Worm (Caenorhabditis elegans) whole organism, L4 larva: Measurements from ENCODE around the gene K10B3.5.
A peak's percentile ranks its signal among the peaks of the same experiment; 100 is the strongest.
"Not testable (repeated sequence)": the region's sequence is repeated elsewhere in the genome, so short reads cannot be mapped to it uniquely, and the experiment has no call there.

Source experiments
- D1046.2 ChIP-seq: fragments of 200-800 bp; sonication (Bioruptor generic); IDR thresholded peaks from 2 replicates; pipeline ENCODE4 v1.3.6; 2022; ENCODE audit warnings: missing genetic modification characterization, missing compliant biosample characterization
- F49E8.2 ChIP-seq: sonication (generic microtip); optimal IDR thresholded peaks from 2 replicates; lab custom pipeline; 2016; ENCODE audit warnings: missing compliant biosample characterization, mild to moderate bottlenecking, missing genetic modification characterization, borderline replicate concordance
- R02D3.7 ChIP-seq: fragments of 150-350 bp; sonication (generic microtip); optimal IDR thresholded peaks from 3 replicates; lab custom pipeline; 2014; ENCODE audit warnings: missing biosample characterization, missing genetic modification characterization
- T26A8.4 ChIP-seq: fragments of 200-800 bp; sonication (Bioruptor generic); IDR thresholded peaks from 2 replicates; pipeline ENCODE4 v1.3.6; 2022; ENCODE audit warnings: missing genetic modification characterization, missing compliant biosample characterization
- ama-1 ChIP-seq: fragments of 150-350 bp; optimal IDR thresholded peaks from 2 replicates; lab custom pipeline; 2014; ENCODE audit warnings: inconsistent platforms, mixed read lengths
- ceh-20 ChIP-seq: fragments of 200-800 bp; sonication (Bioruptor generic); IDR thresholded peaks from 2 replicates; pipeline ENCODE4 v1.3.6; 2022; ENCODE audit warnings: missing genetic modification reagents, missing genetic modification characterization, missing compliant biosample characterization
- ceh-32 ChIP-seq: sonication (generic microtip); optimal IDR thresholded peaks from 2 replicates; lab custom pipeline; 2016; ENCODE audit warnings: mild to moderate bottlenecking, missing genetic modification characterization, missing compliant biosample characterization; ENCODE audit not compliant: poor library complexity
- ceh-44 ChIP-seq: fragments of 200-800 bp; sonication (Bioruptor generic); IDR thresholded peaks from 2 replicates; pipeline ENCODE4 v1.3.6; 2022; ENCODE audit warnings: missing genetic modification reagents, missing genetic modification characterization, missing compliant biosample characterization
- ceh-82 ChIP-seq: sonication (generic microtip); optimal IDR thresholded peaks from 2 replicates; lab custom pipeline; 2017; ENCODE audit warnings: missing biosample characterization, missing genetic modification characterization
- ctbp-1 ChIP-seq: fragments of 200-800 bp; sonication (Bioruptor generic); IDR thresholded peaks from 2 replicates; pipeline ENCODE4 v1.3.6; 2022; ENCODE audit warnings: missing genetic modification reagents, missing genetic modification characterization, missing compliant biosample characterization
- daf-16 ChIP-seq, 3 experiments: sonication (generic microtip); optimal IDR thresholded peaks; 2 replicates each; lab custom pipeline; 2016 to 2017; ENCODE audit warnings: missing genetic modification characterization in 3 of 3, missing genetic modification reagents in 3 of 3, mild to moderate bottlenecking in 2 of 3, missing compliant biosample characterization in 2 of 3, missing biosample characterization in 1 of 3, moderate library complexity in 1 of 3
- daf-19 ChIP-seq: fragments of 200-800 bp; sonication (Bioruptor generic); conservative IDR thresholded peaks from 2 replicates; pipeline ENCODE4 v1.3.6; 2022; ENCODE audit warnings: missing genetic modification characterization, missing compliant biosample characterization
- dmd-6 ChIP-seq: fragments of 200-800 bp; sonication (Bioruptor generic); IDR thresholded peaks from 2 replicates; pipeline ENCODE4 v1.3.6; 2022; ENCODE audit warnings: missing genetic modification reagents, missing genetic modification characterization, missing compliant biosample characterization
- dmd-8 ChIP-seq: fragments of 200-800 bp; sonication (Bioruptor generic); IDR thresholded peaks from 2 replicates; pipeline ENCODE4 v1.3.6; 2022; ENCODE audit warnings: missing genetic modification characterization, missing compliant biosample characterization
- dmd-9 ChIP-seq: fragments of 200-800 bp; sonication (Bioruptor generic); IDR thresholded peaks from 2 replicates; pipeline ENCODE4 v1.3.6; 2022; ENCODE audit warnings: missing genetic modification reagents, missing genetic modification characterization, missing compliant biosample characterization
- dpl-1 ChIP-seq: fragments of 150-350 bp; optimal IDR thresholded peaks from 2 replicates; lab custom pipeline; 2014; ENCODE audit warnings: missing biosample characterization, missing genetic modification reagents, missing genetic modification characterization
- duxl-1 ChIP-seq: sonication (generic microtip); optimal IDR thresholded peaks from 2 replicates; lab custom pipeline; 2016; ENCODE audit warnings: mild to moderate bottlenecking, missing genetic modification characterization, moderate library complexity, missing compliant biosample characterization; ENCODE audit not compliant: poor library complexity
- dve-1 ChIP-seq: sonication (generic microtip); optimal IDR thresholded peaks from 2 replicates; lab custom pipeline; 2017; ENCODE audit warnings: antibody characterized with exemption, mild to moderate bottlenecking, missing genetic modification characterization, missing compliant biosample characterization; ENCODE audit not compliant: insufficient read depth
- egl-43 ChIP-seq: fragments of 200-800 bp; sonication (Bioruptor generic); IDR thresholded peaks from 2 replicates; pipeline ENCODE4 v1.3.6; 2022; ENCODE audit warnings: missing genetic modification reagents, missing genetic modification characterization, missing compliant biosample characterization
- hlh-30 ChIP-seq: sonication (generic microtip); optimal IDR thresholded peaks from 2 replicates; lab custom pipeline; 2017; ENCODE audit warnings: antibody characterized with exemption, mild to moderate bottlenecking, missing genetic modification characterization, missing compliant biosample characterization; ENCODE audit not compliant: insufficient read depth
- hmg-1.1 ChIP-seq: fragments of 200-800 bp; sonication (Bioruptor generic); IDR thresholded peaks from 2 replicates; pipeline ENCODE4 v1.3.6; 2022; ENCODE audit warnings: missing genetic modification reagents, missing genetic modification characterization, missing compliant biosample characterization
- lim-7 ChIP-seq: fragments of 200-800 bp; sonication (Bioruptor generic); IDR thresholded peaks from 2 replicates; pipeline ENCODE4 v1.3.6; 2022; ENCODE audit warnings: missing genetic modification characterization, missing compliant biosample characterization
- lin-1 ChIP-seq: fragments of 200-800 bp; sonication (Bioruptor generic); IDR thresholded peaks from 2 replicates; pipeline ENCODE4 v1.3.6; 2022; ENCODE audit warnings: missing genetic modification reagents, missing genetic modification characterization, missing compliant biosample characterization
- lin-13 ChIP-seq: fragments of 150-350 bp; optimal IDR thresholded peaks from 2 replicates; lab custom pipeline; 2014; ENCODE audit warnings: missing biosample characterization, missing genetic modification reagents, missing genetic modification characterization
- lin-29 ChIP-seq: fragments of 200-800 bp; sonication (Bioruptor generic); IDR thresholded peaks from 2 replicates; pipeline ENCODE4 v1.3.6; 2022; ENCODE audit warnings: missing genetic modification reagents, missing genetic modification characterization, missing compliant biosample characterization
- lin-39 ChIP-seq: fragments of 150-350 bp; optimal IDR thresholded peaks from 2 replicates; lab custom pipeline; 2014; ENCODE audit warnings: missing biosample characterization, missing genetic modification reagents, missing genetic modification characterization
- madf-9 ChIP-seq: fragments of 200-800 bp; sonication (Bioruptor generic); conservative IDR thresholded peaks from 2 replicates; pipeline ENCODE4 v1.3.6; 2022; ENCODE audit warnings: missing genetic modification reagents, missing genetic modification characterization, missing compliant biosample characterization
- mep-1 ChIP-seq: fragments of 150-350 bp; sonication (generic microtip); optimal IDR thresholded peaks from 3 replicates; lab custom pipeline; 2014; ENCODE audit warnings: missing biosample characterization, missing genetic modification characterization
- mxl-2 ChIP-seq: fragments of 200-800 bp; sonication (Bioruptor generic); conservative IDR thresholded peaks from 2 replicates; pipeline ENCODE4 v1.3.6; 2022; ENCODE audit warnings: missing genetic modification reagents, missing genetic modification characterization, missing compliant biosample characterization
- nhr-102 ChIP-seq: sonication (generic microtip); optimal IDR thresholded peaks from 2 replicates; lab custom pipeline; 2016; ENCODE audit warnings: mild to moderate bottlenecking, missing genetic modification characterization, moderate library complexity, missing compliant biosample characterization
- nhr-25 ChIP-seq: sonication (generic microtip); optimal IDR thresholded peaks from 2 replicates; lab custom pipeline; 2017; ENCODE audit warnings: missing genetic modification characterization, mild to moderate bottlenecking, missing compliant biosample characterization, antibody characterized with exemption, moderate library complexity, borderline replicate concordance; ENCODE audit not compliant: insufficient read depth
- nhr-48 ChIP-seq: sonication (generic microtip); optimal IDR thresholded peaks from 2 replicates; lab custom pipeline; 2016; ENCODE audit warnings: mild to moderate bottlenecking, missing genetic modification characterization, missing compliant biosample characterization
- nhr-76 ChIP-seq: fragments of 150-350 bp; optimal IDR thresholded peaks from 2 replicates; lab custom pipeline; 2014; ENCODE audit warnings: missing biosample characterization, missing genetic modification characterization
- nhr-77 ChIP-seq: fragments of 150-350 bp; optimal IDR thresholded peaks from 2 replicates; lab custom pipeline; 2014; ENCODE audit warnings: missing biosample characterization, missing genetic modification characterization
- php-3 ChIP-seq: fragments of 200-800 bp; sonication (Bioruptor generic); IDR thresholded peaks from 2 replicates; pipeline ENCODE4 v1.3.6; 2022; ENCODE audit warnings: missing genetic modification reagents, missing genetic modification characterization, missing compliant biosample characterization
- set-16 ChIP-seq: fragments of 200-800 bp; sonication (Bioruptor generic); IDR thresholded peaks from 2 replicates; pipeline ENCODE4 v1.3.6; 2022; ENCODE audit warnings: missing genetic modification reagents, missing genetic modification characterization, missing compliant biosample characterization
- skn-1 ChIP-seq: fragments of 150-350 bp; optimal IDR thresholded peaks from 2 replicates; lab custom pipeline; 2014; ENCODE audit warnings: missing biosample characterization, missing genetic modification characterization
- snpc-1.2 ChIP-seq: fragments of 200-800 bp; sonication (Bioruptor generic); IDR thresholded peaks from 2 replicates; pipeline ENCODE4 v1.3.6; 2022; ENCODE audit warnings: missing genetic modification reagents, missing genetic modification characterization, missing compliant biosample characterization
- unc-39 ChIP-seq: sonication (generic microtip); optimal IDR thresholded peaks from 2 replicates; lab custom pipeline; 2017; ENCODE audit warnings: missing biosample characterization, missing genetic modification characterization
- unc-62 ChIP-seq, 3 experiments: fragments of 150-350 bp in 1 of 3; sonication (generic microtip); optimal IDR thresholded peaks in 2 of 3; peaks in 1 of 3; 1 replicate in 1 of 3; 2 replicates in 2 of 3; lab custom pipeline; 2014 to 2017; ENCODE audit warnings: missing biosample characterization in 3 of 3, missing genetic modification characterization in 3 of 3, missing genetic modification reagents in 3 of 3, missing genotype in 1 of 3
- zfp-3 ChIP-seq: fragments of 200-800 bp; sonication (Bioruptor generic); conservative IDR thresholded peaks from 2 replicates; pipeline ENCODE4 v1.3.6; 2022; ENCODE audit warnings: missing genetic modification reagents, missing genetic modification characterization, missing compliant biosample characterization
- ztf-7 ChIP-seq: fragments of 150-350 bp; optimal IDR thresholded peaks from 2 replicates; lab custom pipeline; 2014; ENCODE audit warnings: missing biosample characterization, missing genetic modification characterization

The K10B3.5 gene

DNA sequence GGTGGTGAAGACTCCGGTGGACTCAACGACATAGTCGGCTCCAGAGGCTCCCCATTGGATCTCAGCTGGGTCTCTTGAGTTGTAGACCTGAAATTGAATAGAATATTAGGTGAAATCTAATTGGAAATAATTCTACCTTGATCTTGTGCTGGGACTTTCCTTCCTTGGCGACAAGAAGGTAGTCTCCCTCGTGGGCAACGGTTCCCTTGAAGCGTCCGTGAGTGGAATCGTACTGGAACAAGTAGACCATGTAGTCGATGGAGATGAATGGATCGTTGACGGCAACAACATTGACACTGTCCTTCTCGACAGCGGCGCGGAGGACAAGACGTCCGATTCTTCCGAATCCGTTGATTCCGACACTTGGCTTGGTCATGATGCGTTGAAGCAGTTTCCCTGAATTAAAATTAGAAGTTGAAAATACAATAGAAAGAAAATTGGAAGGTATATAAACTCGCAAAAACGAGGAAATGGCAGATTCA lies 6.7 kb upstream of the K10B3.5 start, which contains the start of gene gpd-3 (continued):
- TF ChIP-seq dmd-8 (GFP tag; lab: Robert Waterston, UW): peak; percentile 27; the same call in 1 of the 2 replicates
- TF ChIP-seq mep-1 (tag; lab: Kevin White, UChicago): peak; percentile 60
- TF ChIP-seq nhr-102 (tag; lab: Kevin White, UChicago): peak; percentile 23
- peak; percentile 92 for TF ChIP-seq ama-1 (lab: Kevin White, UChicago)
- peak; percentile 41; the same call in 1 of the 2 replicates for TF ChIP-seq hmg-1.1 (GFP tag; lab: Robert Waterston, UW)
- no peak for TF ChIP-seq F49E8.2 (tag; lab: Kevin White, UChicago)
- TF ChIP-seq R02D3.7 (tag; lab: Kevin White, UChicago): no peak
- TF ChIP-seq zfp-3 (GFP tag; lab: Robert Waterston, UW): peak; percentile 89
- 0 out of 2 replicates have a peak, but pooled peaks have one; percentile 27 for TF ChIP-seq lin-29 (GFP tag; lab: Robert Waterston, UW)

DNA sequence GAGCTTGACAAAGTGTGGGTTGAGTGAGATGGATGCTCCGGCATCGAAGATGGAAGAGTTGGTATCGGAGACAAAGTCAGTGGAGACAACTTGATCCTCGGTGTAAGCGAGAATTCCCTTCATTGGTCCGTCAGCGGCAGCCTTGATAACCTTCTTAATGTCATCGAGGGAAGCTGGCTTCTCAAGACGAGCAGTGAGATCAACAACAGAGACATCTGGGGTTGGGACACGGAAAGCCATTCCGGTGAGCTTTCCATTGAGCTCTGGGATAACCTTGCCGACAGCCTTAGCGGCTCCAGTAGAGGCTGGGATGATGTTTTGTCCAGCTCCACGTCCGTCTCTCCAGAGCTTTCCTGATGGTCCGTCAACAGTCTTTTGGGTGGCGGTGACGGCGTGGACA lies 6.0 kb upstream of the K10B3.5 start:
- TF ChIP-seq set-16: peak; percentile 59
- 0 out of 2 replicates have a peak, but pooled peaks have one; percentile 33 for TF ChIP-seq php-3 (GFP tag; lab: Robert Waterston, UW)
- TF ChIP-seq dmd-8 (GFP tag; lab: Robert Waterston, UW): peak; percentile 56; the same call in 1 of the 2 replicates
- peak; percentile 32; the same call in 1 of the 2 replicates for TF ChIP-seq lim-7 (GFP tag; lab: Robert Waterston, UW)
- TF ChIP-seq D1046.2: 0 out of 2 replicates have a peak, but pooled peaks have one; percentile 45
- TF ChIP-seq mxl-2 (GFP tag; lab: Robert Waterston, UW): 0 out of 2 replicates have a peak, but pooled peaks have one; percentile 13
- TF ChIP-seq egl-43 (GFP tag; lab: Robert Waterston, UW): 0 out of 2 replicates have a peak, but pooled peaks have one; percentile 59
- TF ChIP-seq unc-62 (GFP tag; optimal IDR thresholded peaks at IDR 0.05 in 1 of 2; lab: Kevin White, UChicago): peak in 1 of 2 experiments; percentile 36
- TF ChIP-seq unc-62 (tag; optimal IDR thresholded peaks at IDR 0.05; lab: Kevin White, UChicago): not testable (repeated sequence)
- 0 out of 2 replicates have a peak, but pooled peaks have one; percentile 14 for TF ChIP-seq zfp-3 (GFP tag; lab: Robert Waterston, UW)

DNA sequence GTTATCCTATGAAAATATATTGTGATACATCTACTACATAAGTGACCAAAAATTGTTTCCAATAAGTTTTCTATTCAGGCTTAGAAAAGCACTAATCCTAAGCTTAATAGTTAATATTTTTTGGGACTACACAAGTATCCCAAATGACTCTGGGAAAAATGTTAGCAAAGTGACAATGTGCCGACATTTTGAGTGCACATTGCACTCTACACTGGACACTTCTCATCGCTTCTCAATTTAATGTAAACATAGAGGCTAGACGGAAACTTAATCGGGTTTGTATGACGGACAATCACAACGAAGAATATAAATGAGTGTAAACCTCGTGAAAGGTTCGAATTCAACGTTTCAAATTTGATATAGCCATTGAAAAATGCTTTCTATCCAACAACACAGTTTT lies 5.4 kb upstream of the K10B3.5 start:
- TF ChIP-seq nhr-77 (tag; lab: Kevin White, UChicago): no peak
- peak; percentile 50 for TF ChIP-seq dmd-6
- TF ChIP-seq unc-62 (GFP tag; optimal IDR thresholded peaks at IDR 0.05 in 1 of 2; lab: Kevin White, UChicago): no peak
- no peak for TF ChIP-seq unc-62 (tag; optimal IDR thresholded peaks at IDR 0.05; lab: Kevin White, UChicago)
- TF ChIP-seq hlh-30 (tag; lab: Kevin White, UChicago): peak; percentile 2
- TF ChIP-seq ctbp-1 (GFP tag; lab: Robert Waterston, UW): no peak
- 0 out of 2 replicates have a peak, but pooled peaks have one; percentile 75 for TF ChIP-seq zfp-3 (GFP tag; lab: Robert Waterston, UW)
- peak; percentile 59 for TF ChIP-seq dve-1 (tag; lab: Kevin White, UChicago)
- TF ChIP-seq dmd-9 (GFP tag; lab: Robert Waterston, UW): no peak
- peak; percentile 26 for TF ChIP-seq T26A8.4 (GFP tag; lab: Robert Waterston, UW)
- TF ChIP-seq lin-29 (GFP tag; lab: Robert Waterston, UW): no peak
- no peak for TF ChIP-seq skn-1 (tag; lab: Kevin White, UChicago)
- no peak for TF ChIP-seq ceh-32
- no peak for TF ChIP-seq madf-9 (GFP tag; lab: Robert Waterston, UW)
- TF ChIP-seq ceh-20: 0 out of 2 replicates have a peak, but pooled peaks have one; percentile 12
- TF ChIP-seq lin-39 (tag; lab: Kevin White, UChicago): no peak
- peak; percentile 79 for TF ChIP-seq ama-1 (lab: Kevin White, UChicago)
- no peak for TF ChIP-seq daf-19
- TF ChIP-seq nhr-48 (tag; lab: Kevin White, UChicago): peak; percentile 75
- TF ChIP-seq lin-13 (GFP tag; lab: Kevin White, UChicago): peak; percentile 43
- peak in 1 of 2 experiments; percentile 83 for TF ChIP-seq daf-16 (GFP tag; optimal IDR thresholded peaks at IDR 0.05; lab: Kevin White, UChicago)
- peak; percentile 69 for TF ChIP-seq daf-16 (tag; optimal IDR thresholded peaks at IDR 0.05; lab: Kevin White, UChicago)
- TF ChIP-seq ztf-7: peak; percentile 45
- no peak for TF ChIP-seq snpc-1.2 (GFP tag; lab: Robert Waterston, UW)
- TF ChIP-seq ceh-44: no peak
- TF ChIP-seq nhr-76 (tag; lab: Kevin White, UChicago): no peak
- no peak for TF ChIP-seq dpl-1 (GFP tag; lab: Kevin White, UChicago)
- TF ChIP-seq lin-1 (GFP tag; lab: Robert Waterston, UW): 0 out of 2 replicates have a peak, but pooled peaks have one; percentile 44
- no peak for TF ChIP-seq unc-39 (tag; lab: Kevin White, UChicago)
- TF ChIP-seq duxl-1 (tag; lab: Kevin White, UChicago): peak; percentile 60
- no peak for TF ChIP-seq nhr-25
- TF ChIP-seq ceh-82 (tag; lab: Kevin White, UChicago): no peak
